Fruit fly (Drosophila melanogaster) Kc167 (cell line): ENCODE results near the gene CG33791.

Experiments
- Myc ChIP-seq: fragments of >200 bp; optimal IDR thresholded peaks from 2 replicates; lab custom pipeline; 2017; ENCODE audit warnings: missing external identifiers
- Sin3A ChIP-seq: fragments of >200 bp; optimal IDR thresholded peaks from 2 replicates; lab custom pipeline; 2018; ENCODE audit warnings: missing external identifiers
- h ChIP-seq: fragments of >200 bp; optimal IDR thresholded peaks from 3 replicates; lab custom pipeline; 2018; ENCODE audit warnings: missing external identifiers
- insv ChIP-seq: fragments of >200 bp; optimal IDR thresholded peaks from 3 replicates; lab custom pipeline; 2018; ENCODE audit warnings: missing external identifiers
- psq ChIP-seq: fragments of >200 bp; optimal IDR thresholded peaks from 2 replicates; lab custom pipeline; 2017; ENCODE audit warnings: missing external identifiers
- ttk ChIP-seq: sonication (Bioruptor generic); optimal IDR thresholded peaks from 2 replicates; lab custom pipeline; 2017; ENCODE audit warnings: missing external identifiers

- no peak for TF ChIP-seq h (lab: Kevin White, UChicago)
- no peak for TF ChIP-seq Myc (lab: Kevin White, UChicago)
- TF ChIP-seq Sin3A (lab: Kevin White, UChicago): no peak
- no peak for TF ChIP-seq psq (lab: Kevin White, UChicago)
- TF ChIP-seq ttk (lab: Kevin White, UChicago): no peak
- TF ChIP-seq insv (lab: Kevin White, UChicago): no peak
Measured at dm6 chr3L:1576489-1577106, 26.2 kb upstream of the CG33791 start, which contains the start of gene CG13917.
